Fruit fly (Drosophila melanogaster): ENCODE results near the gene Cyp4e3.

The Cyp4e3 gene

dm6 chr2L:9699615-9700014 lies 50.3 kb downstream of the Cyp4e3 start, which contains the start of gene hoip (continued):
- no peak for TF ChIP-seq CG4328 (GFP tag; optimal IDR thresholded peaks at IDR 0.05)
- TF ChIP-seq zen (tag; optimal IDR thresholded peaks at IDR 0.05) = no peak
- TF ChIP-seq ab (GFP tag; optimal IDR thresholded peaks at IDR 0.05) = no peak
- no peak for TF ChIP-seq GATAe (GFP tag; conservative IDR thresholded peaks at IDR 0.05)
- no peak for TF ChIP-seq tll (GFP tag; optimal IDR thresholded peaks at IDR 0.05)
- peak; percentile 22; the same call in 1 of the 2 replicates for TF ChIP-seq Bgb (GFP tag; IDR thresholded peaks at IDR 0.05; ENCODE audit: partially characterized antibody)
- no peak for TF ChIP-seq cad (GFP tag; optimal IDR thresholded peaks at IDR 0.05)
- TF ChIP-seq crp (GFP tag; optimal IDR thresholded peaks at IDR 0.05) = no peak
- TF ChIP-seq CG17385 (GFP tag; optimal IDR thresholded peaks at IDR 0.05) = no peak
- no peak for TF ChIP-seq hkb (optimal IDR thresholded peaks at IDR 0.05)
- peak; percentile 36; the same call in 1 of the 2 replicates for TF ChIP-seq hkb (GFP tag; IDR thresholded peaks at IDR 0.05)
- peak; percentile 81 for TF ChIP-seq gfzf (GFP tag; optimal IDR thresholded peaks at IDR 0.05)
- TF ChIP-seq amos (GFP tag; IDR thresholded peaks at IDR 0.05; ENCODE audit: partially characterized antibody) = peak; percentile 51; the same call in 1 of the 2 replicates
- peak; percentile 89 for TF ChIP-seq CG7928 (GFP tag; optimal IDR thresholded peaks at IDR 0.05)
- TF ChIP-seq CG9727 (GFP tag; optimal IDR thresholded peaks at IDR 0.05) = no peak
- no peak for TF ChIP-seq YL-1 (GFP tag; optimal IDR thresholded peaks at IDR 0.05)
- TF ChIP-seq Atf6 (GFP tag; IDR thresholded peaks at IDR 0.05) = no peak
- no peak for TF ChIP-seq Ravus (GFP tag; IDR thresholded peaks at IDR 0.05)
- no peak for TF ChIP-seq fd3F (GFP tag; optimal IDR thresholded peaks at IDR 0.05)
- no peak for TF ChIP-seq Gsc (GFP tag; IDR thresholded peaks at IDR 0.05)
- TF ChIP-seq Hmr (GFP tag; optimal IDR thresholded peaks at IDR 0.05) = peak; percentile 13
- peak; percentile 74 for TF ChIP-seq BEAF-32 (GFP tag; optimal IDR thresholded peaks at IDR 0.05)
- TF ChIP-seq CG3407 (GFP tag; optimal IDR thresholded peaks at IDR 0.05) = no peak
- no peak for TF ChIP-seq otp (GFP tag; IDR thresholded peaks at IDR 0.05)
- TF ChIP-seq ATbp (GFP tag; optimal IDR thresholded peaks at IDR 0.05) = no peak
- no peak for TF ChIP-seq CrebB (tag; optimal IDR thresholded peaks at IDR 0.05)
- TF ChIP-seq CG6813 (GFP tag; optimal IDR thresholded peaks at IDR 0.05) = no peak
- no peak for TF ChIP-seq CG3065 (GFP tag; optimal IDR thresholded peaks at IDR 0.05)
- no peak for TF ChIP-seq Fer1 (GFP tag; optimal IDR thresholded peaks at IDR 0.05)
- TF ChIP-seq CG13287 (GFP tag; IDR thresholded peaks at IDR 0.05; ENCODE audit: partially characterized antibody) = peak; percentile 53
- no peak for TF ChIP-seq org-1 (GFP tag; optimal IDR thresholded peaks at IDR 0.05)
- TF ChIP-seq Doc3 (GFP tag; IDR thresholded peaks at IDR 0.05; ENCODE audit: partially characterized antibody) = no peak
- TF ChIP-seq CTCF (GFP tag; optimal IDR thresholded peaks at IDR 0.05) = no peak
- TF ChIP-seq tgo (GFP tag; IDR thresholded peaks at IDR 0.05) = no peak
- TF ChIP-seq CG4820 (GFP tag; optimal IDR thresholded peaks at IDR 0.05) = no peak
- no peak for TF ChIP-seq hb (GFP tag; IDR thresholded peaks at IDR 0.05; ENCODE audit: partially characterized antibody)
- peak; percentile 1 for TF ChIP-seq CG9437 (GFP tag; optimal IDR thresholded peaks at IDR 0.05)
- no peak for TF ChIP-seq fd96Cb (tag; optimal IDR thresholded peaks at IDR 0.05)
- TF ChIP-seq pzg (GFP tag; optimal IDR thresholded peaks at IDR 0.05) = peak; percentile 41
- no peak for TF ChIP-seq eyg (GFP tag; optimal IDR thresholded peaks at IDR 0.05)
- TF ChIP-seq HmgD (GFP tag; optimal IDR thresholded peaks at IDR 0.05) = no peak
- no peak for TF ChIP-seq Dbx (GFP tag; IDR thresholded peaks at IDR 0.05)
- TF ChIP-seq CG10959 (GFP tag; IDR thresholded peaks at IDR 0.05) = no peak
- TF ChIP-seq sd (tag; optimal IDR thresholded peaks at IDR 0.05) = no peak
- no peak for TF ChIP-seq pnt (GFP tag; optimal IDR thresholded peaks at IDR 0.05)
- no peak for TF ChIP-seq danr (GFP tag; IDR thresholded peaks at IDR 0.05)
- no peak; the same call in 2 of the 3 replicates for TF ChIP-seq knrl (GFP tag; IDR thresholded peaks at IDR 0.05; ENCODE audit: partially characterized antibody)
- TF ChIP-seq CG10366 (GFP tag; IDR thresholded peaks at IDR 0.05) = no peak
- TF ChIP-seq Lpt (GFP tag; optimal IDR thresholded peaks at IDR 0.05) = no peak
- no peak for TF ChIP-seq PHDP (tag; optimal IDR thresholded peaks at IDR 0.05)
- no peak for TF ChIP-seq shn (GFP tag; optimal IDR thresholded peaks at IDR 0.05)

All from whole organism, embryonic.